Worm (Caenorhabditis elegans) whole organism, L4 larva: ENCODE results near the gene ppt-1.
A peak's percentile ranks its signal among the peaks of the same experiment; 100 is the strongest.

Experiments
- F37D6.2 ChIP-seq: sonication (generic microtip); optimal IDR thresholded peaks from 2 replicates; lab custom pipeline; 2016; ENCODE audit warnings: mild to moderate bottlenecking, missing genetic modification characterization, missing compliant biosample characterization
- T20F7.1 ChIP-seq: fragments of 200-800 bp; sonication (Bioruptor generic); optimal IDR thresholded peaks from 2 replicates; lab custom pipeline; 2018; ENCODE audit warnings: mild to moderate bottlenecking, missing genetic modification characterization, missing compliant biosample characterization
- aha-1 ChIP-seq: fragments of 150-350 bp; peaks from one replicate; lab custom pipeline; 2014; ENCODE audit warnings: missing biosample characterization, missing genetic modification characterization
- aly-2 ChIP-seq: sonication (generic microtip); optimal IDR thresholded peaks from 2 replicates; lab custom pipeline; 2018; ENCODE audit warnings: missing biosample characterization, missing genetic modification characterization
- arid-1 ChIP-seq: fragments of 200-800 bp; sonication (Bioruptor generic); conservative IDR thresholded peaks from 2 replicates; pipeline ENCODE4 v1.3.6; 2022; ENCODE audit warnings: missing genetic modification reagents, missing genetic modification characterization, missing compliant biosample characterization
- ceh-20 ChIP-seq: fragments of 200-800 bp; sonication (Bioruptor generic); IDR thresholded peaks from 2 replicates; pipeline ENCODE4 v1.3.6; 2022; ENCODE audit warnings: missing genetic modification reagents, missing genetic modification characterization, missing compliant biosample characterization
- ctbp-1 ChIP-seq: fragments of 200-800 bp; sonication (Bioruptor generic); IDR thresholded peaks from 2 replicates; pipeline ENCODE4 v1.3.6; 2022; ENCODE audit warnings: missing genetic modification reagents, missing genetic modification characterization, missing compliant biosample characterization
- daf-16 ChIP-seq, 3 experiments: sonication (generic microtip); optimal IDR thresholded peaks; 2 replicates each; lab custom pipeline; 2016 to 2017; ENCODE audit warnings: missing genetic modification characterization in 3 of 3, missing genetic modification reagents in 3 of 3, mild to moderate bottlenecking in 2 of 3, missing compliant biosample characterization in 2 of 3, missing biosample characterization in 1 of 3, moderate library complexity in 1 of 3
- daf-8 ChIP-seq: fragments of 200-800 bp; sonication (Bioruptor generic); IDR thresholded peaks from 2 replicates; pipeline ENCODE4 v1.3.6; 2022; ENCODE audit warnings: missing genetic modification characterization, missing compliant biosample characterization
- dmd-6 ChIP-seq: fragments of 200-800 bp; sonication (Bioruptor generic); IDR thresholded peaks from 2 replicates; pipeline ENCODE4 v1.3.6; 2022; ENCODE audit warnings: missing genetic modification reagents, missing genetic modification characterization, missing compliant biosample characterization
- dmd-9 ChIP-seq: fragments of 200-800 bp; sonication (Bioruptor generic); IDR thresholded peaks from 2 replicates; pipeline ENCODE4 v1.3.6; 2022; ENCODE audit warnings: missing genetic modification reagents, missing genetic modification characterization, missing compliant biosample characterization
- duxl-1 ChIP-seq: sonication (generic microtip); optimal IDR thresholded peaks from 2 replicates; lab custom pipeline; 2016; ENCODE audit warnings: mild to moderate bottlenecking, missing genetic modification characterization, moderate library complexity, missing compliant biosample characterization; ENCODE audit not compliant: poor library complexity
- dve-1 ChIP-seq: sonication (generic microtip); optimal IDR thresholded peaks from 2 replicates; lab custom pipeline; 2017; ENCODE audit warnings: antibody characterized with exemption, mild to moderate bottlenecking, missing genetic modification characterization, missing compliant biosample characterization; ENCODE audit not compliant: insufficient read depth
- fos-1 ChIP-seq: fragments of 150-350 bp; optimal IDR thresholded peaks from 2 replicates; lab custom pipeline; 2014; ENCODE audit warnings: missing biosample characterization, missing genetic modification characterization
- gei-8 ChIP-seq: fragments of 200-800 bp; sonication (Bioruptor generic); optimal IDR thresholded peaks from 2 replicates; lab custom pipeline; 2018; ENCODE audit warnings: mild to moderate bottlenecking, missing genetic modification characterization, missing compliant biosample characterization
- hlh-11 ChIP-seq: fragments of 200-800 bp; sonication (Bioruptor generic); optimal IDR thresholded peaks from 2 replicates; lab custom pipeline; 2018; ENCODE audit warnings: mild to moderate bottlenecking, missing genetic modification characterization, missing compliant biosample characterization
- jun-1 ChIP-seq: fragments of 150-350 bp; optimal IDR thresholded peaks from 2 replicates; lab custom pipeline; 2014; ENCODE audit warnings: missing biosample characterization, missing genetic modification reagents, missing genetic modification characterization
- lin-1 ChIP-seq: fragments of 200-800 bp; sonication (Bioruptor generic); IDR thresholded peaks from 2 replicates; pipeline ENCODE4 v1.3.6; 2022; ENCODE audit warnings: missing genetic modification reagents, missing genetic modification characterization, missing compliant biosample characterization
- lin-39 ChIP-seq: fragments of 150-350 bp; optimal IDR thresholded peaks from 2 replicates; lab custom pipeline; 2014; ENCODE audit warnings: missing biosample characterization, missing genetic modification reagents, missing genetic modification characterization
- lsy-2 ChIP-seq, 2 experiments: fragments of 150-350 bp in 1 of 2; sonication (generic microtip) in 1 of 2; optimal IDR thresholded peaks; 2 replicates each; lab custom pipeline; 2014 to 2017; ENCODE audit warnings: missing biosample characterization in 2 of 2, missing genetic modification characterization in 2 of 2
- mep-1 ChIP-seq: fragments of 150-350 bp; sonication (generic microtip); optimal IDR thresholded peaks from 3 replicates; lab custom pipeline; 2014; ENCODE audit warnings: missing biosample characterization, missing genetic modification characterization
- mes-2 ChIP-seq: sonication (generic microtip); optimal IDR thresholded peaks from 2 replicates; lab custom pipeline; 2016; ENCODE audit warnings: missing genotype, mild to moderate bottlenecking, missing genetic modification characterization, missing compliant biosample characterization; ENCODE audit not compliant: poor library complexity, severe bottlenecking
- mxl-3 ChIP-seq: fragments of 200-800 bp; sonication (Bioruptor generic); optimal IDR thresholded peaks from 2 replicates; lab custom pipeline; 2018; ENCODE audit warnings: mild to moderate bottlenecking, missing genetic modification characterization, missing compliant biosample characterization
- nhr-102 ChIP-seq: sonication (generic microtip); optimal IDR thresholded peaks from 2 replicates; lab custom pipeline; 2016; ENCODE audit warnings: mild to moderate bottlenecking, missing genetic modification characterization, moderate library complexity, missing compliant biosample characterization
- nhr-11 ChIP-seq: fragments of 150-350 bp; optimal IDR thresholded peaks from 2 replicates; lab custom pipeline; 2014; ENCODE audit warnings: missing biosample characterization, missing genetic modification characterization
- nhr-237 ChIP-seq: sonication (generic microtip); optimal IDR thresholded peaks from 2 replicates; lab custom pipeline; 2017; ENCODE audit warnings: missing biosample characterization, missing genetic modification characterization
- nhr-25 ChIP-seq: sonication (generic microtip); optimal IDR thresholded peaks from 2 replicates; lab custom pipeline; 2017; ENCODE audit warnings: missing genetic modification characterization, mild to moderate bottlenecking, missing compliant biosample characterization, antibody characterized with exemption, moderate library complexity, borderline replicate concordance; ENCODE audit not compliant: insufficient read depth
- nhr-28 ChIP-seq: fragments of 150-350 bp; optimal IDR thresholded peaks from 2 replicates; lab custom pipeline; 2014; ENCODE audit warnings: missing biosample characterization, missing genetic modification characterization
- nhr-48 ChIP-seq: sonication (generic microtip); optimal IDR thresholded peaks from 2 replicates; lab custom pipeline; 2016; ENCODE audit warnings: mild to moderate bottlenecking, missing genetic modification characterization, missing compliant biosample characterization
- nhr-77 ChIP-seq: fragments of 150-350 bp; optimal IDR thresholded peaks from 2 replicates; lab custom pipeline; 2014; ENCODE audit warnings: missing biosample characterization, missing genetic modification characterization
- pha-4 ChIP-seq, 2 experiments: fragments of 150-350 bp in 1 of 2; fragments of 200-800 bp in 1 of 2; sonication (Bioruptor generic) in 1 of 2; IDR thresholded peaks in 1 of 2; optimal IDR thresholded peaks in 1 of 2; 2 replicates each; pipeline versions ENCODE4 v1.3.6 to Lab custom; 2014 to 2022; ENCODE audit warnings: missing genetic modification characterization in 2 of 2, missing genetic modification reagents in 2 of 2, missing biosample characterization in 1 of 2, missing compliant biosample characterization in 1 of 2
- php-3 ChIP-seq: fragments of 200-800 bp; sonication (Bioruptor generic); IDR thresholded peaks from 2 replicates; pipeline ENCODE4 v1.3.6; 2022; ENCODE audit warnings: missing genetic modification reagents, missing genetic modification characterization, missing compliant biosample characterization
- pqm-1 ChIP-seq: sonication (generic microtip); optimal IDR thresholded peaks from 2 replicates; lab custom pipeline; 2017; ENCODE audit warnings: missing biosample characterization, missing genetic modification characterization
- saeg-2 ChIP-seq: fragments of 200-800 bp; sonication (Bioruptor generic); IDR thresholded peaks from 2 replicates; pipeline ENCODE4 v1.3.6; 2022; ENCODE audit warnings: missing genetic modification reagents, missing genetic modification characterization, missing compliant biosample characterization
- set-16 ChIP-seq: fragments of 200-800 bp; sonication (Bioruptor generic); IDR thresholded peaks from 2 replicates; pipeline ENCODE4 v1.3.6; 2022; ENCODE audit warnings: missing genetic modification reagents, missing genetic modification characterization, missing compliant biosample characterization
- tra-1 ChIP-seq: fragments of 200-800 bp; sonication (Bioruptor generic); IDR thresholded peaks from 2 replicates; pipeline ENCODE4 v1.3.6; 2022; ENCODE audit warnings: missing genetic modification reagents, missing genetic modification characterization, missing compliant biosample characterization
- unc-39 ChIP-seq: sonication (generic microtip); optimal IDR thresholded peaks from 2 replicates; lab custom pipeline; 2017; ENCODE audit warnings: missing biosample characterization, missing genetic modification characterization
- unc-62 ChIP-seq, 3 experiments: fragments of 150-350 bp in 1 of 3; sonication (generic microtip); optimal IDR thresholded peaks in 2 of 3; peaks in 1 of 3; 1 replicate in 1 of 3; 2 replicates in 2 of 3; lab custom pipeline; 2014 to 2017; ENCODE audit warnings: missing biosample characterization in 3 of 3, missing genetic modification characterization in 3 of 3, missing genetic modification reagents in 3 of 3, missing genotype in 1 of 3
- zfp-2 ChIP-seq: sonication (generic microtip); optimal IDR thresholded peaks from 2 replicates; lab custom pipeline; 2016; ENCODE audit warnings: mild to moderate bottlenecking, missing genetic modification characterization, missing compliant biosample characterization
- zfp-3 ChIP-seq: fragments of 200-800 bp; sonication (Bioruptor generic); conservative IDR thresholded peaks from 2 replicates; pipeline ENCODE4 v1.3.6; 2022; ENCODE audit warnings: missing genetic modification reagents, missing genetic modification characterization, missing compliant biosample characterization

Gene ppt-1

ce11 chrV:6620809-6621208 lies 5.3 kb downstream of the ppt-1 start:
- TF ChIP-seq F37D6.2 (tag; lab: Kevin White, UChicago) (no peak), lin-39 (tag; lab: Kevin White, UChicago) (no peak), lsy-2 (tag; optimal IDR thresholded peaks at IDR 0.05; lab: Kevin White, UChicago) (no peak), nhr-25 (tag; lab: Kevin White, UChicago) (no peak), dmd-6 (no peak), nhr-11 (tag; lab: Kevin White, UChicago) (no peak), duxl-1 (tag; lab: Kevin White, UChicago) (no peak), ctbp-1 (GFP tag; lab: Robert Waterston, UW) (no peak), zfp-2 (tag; lab: Kevin White, UChicago) (no peak), arid-1 (no peak), aly-2 (tag; lab: Kevin White, UChicago) (no peak), zfp-3 (GFP tag; lab: Robert Waterston, UW) (no peak), gei-8 (GFP tag; lab: Kevin White, UChicago) (no peak)

- TF ChIP-seq nhr-28 (tag; lab: Kevin White, UChicago) (peak; percentile 95), daf-16 (GFP tag; optimal IDR thresholded peaks at IDR 0.05; lab: Kevin White, UChicago) (no peak), daf-16 (tag; optimal IDR thresholded peaks at IDR 0.05; lab: Kevin White, UChicago) (peak; percentile 88), pqm-1 (tag; lab: Kevin White, UChicago) (peak; percentile 52), ceh-20 (no peak), dmd-6 (peak; percentile 46; the same call in 1 of the 2 replicates), set-16 (GFP tag; lab: Robert Waterston, UW) (no peak)
These were observed 9.8 kb downstream of the ppt-1 start for ce11 chrV:6616294-6616693.

ce11 chrV:6614968-6615367 lies 11.2 kb downstream of the ppt-1 start:
- TF ChIP-seq aly-2 (tag; lab: Kevin White, UChicago) (no peak), set-16 (GFP tag; lab: Robert Waterston, UW) (peak; percentile 73), aha-1 (tag; lab: Kevin White, UChicago) (peak; percentile 74)
- TF ChIP-seq, all 104 proteins: peak for 2

DNA sequence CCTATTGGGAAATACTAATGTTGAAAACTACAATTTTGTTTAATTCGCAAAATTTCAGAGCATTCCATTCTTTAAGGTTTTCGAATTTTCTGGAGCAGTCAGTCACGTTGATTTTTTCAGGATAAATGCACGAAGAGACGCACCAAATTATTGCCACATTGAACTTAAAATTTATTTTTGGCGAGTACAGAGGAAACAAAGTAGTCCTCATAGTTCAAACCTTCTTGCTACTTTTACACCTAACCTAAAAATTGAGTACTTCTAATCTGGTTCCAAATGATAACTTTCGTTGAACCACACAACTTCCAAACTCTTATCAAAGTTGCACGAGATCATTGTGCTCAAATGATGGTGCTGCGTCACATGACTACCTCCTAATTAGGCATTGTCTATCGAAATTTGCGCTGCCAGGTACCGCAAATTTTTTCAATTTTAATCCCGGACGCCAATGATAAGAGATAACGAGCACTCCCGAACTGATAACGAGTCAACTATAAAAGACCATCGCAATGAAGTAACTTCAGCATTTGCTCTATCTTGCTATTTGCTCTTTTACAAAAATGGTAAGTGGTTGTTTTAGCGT lies 11.9 kb downstream of the ppt-1 start, which contains the start of gene cpr-4:
Gene cpr-4, plus strand, starts transcription at position 523 of the 583 bp plus-strand sequence.
- TF ChIP-seq nhr-77: peak; percentile 88
- TF ChIP-seq tra-1 (GFP tag; lab: Robert Waterston, UW): 0 out of 2 replicates have a peak, but pooled peaks have one; percentile 35
- TF ChIP-seq lin-1: peak; percentile 77; the same call in 1 of the 2 replicates
- no peak for TF ChIP-seq duxl-1 (tag; lab: Kevin White, UChicago)
- TF ChIP-seq nhr-102 (tag; lab: Kevin White, UChicago): peak; percentile 74
- TF ChIP-seq arid-1: no peak
- TF ChIP-seq nhr-28 (tag; lab: Kevin White, UChicago): peak; percentile 95
- no peak for TF ChIP-seq nhr-237 (tag; lab: Kevin White, UChicago)
- TF ChIP-seq T20F7.1 (GFP tag; lab: Kevin White, UChicago): peak; percentile 48
- peak; percentile 27 for TF ChIP-seq jun-1 (tag; lab: Kevin White, UChicago)
- TF ChIP-seq mes-2: peak; percentile 38
- TF ChIP-seq saeg-2 (GFP tag; lab: Robert Waterston, UW): peak; percentile 64; the same call in 1 of the 2 replicates
- TF ChIP-seq pha-4 (GFP tag; IDR thresholded peaks at IDR 0.05; lab: Robert Waterston, UW): 0 out of 2 replicates have a peak, but pooled peaks have one; percentile 39
- TF ChIP-seq pha-4 (tag; optimal IDR thresholded peaks at IDR 0.05; lab: Kevin White, UChicago): no peak
- peak in 1 of 2 experiments; percentile 96 for TF ChIP-seq unc-62 (GFP tag; optimal IDR thresholded peaks at IDR 0.05 in 1 of 2; lab: Kevin White, UChicago)
- TF ChIP-seq unc-62 (tag; optimal IDR thresholded peaks at IDR 0.05; lab: Kevin White, UChicago): no peak
- TF ChIP-seq mep-1 (tag; lab: Kevin White, UChicago): peak; percentile 45
- TF ChIP-seq pqm-1 (tag; lab: Kevin White, UChicago): peak; percentile 98
- peak; percentile 12 for TF ChIP-seq mxl-3 (GFP tag; lab: Kevin White, UChicago)
- TF ChIP-seq dve-1 (tag; lab: Kevin White, UChicago): peak; percentile 95
- TF ChIP-seq daf-8 (GFP tag; lab: Robert Waterston, UW): no peak
- TF ChIP-seq dmd-6: peak; percentile 96
- TF ChIP-seq fos-1 (tag; lab: Kevin White, UChicago): peak; percentile 8
- TF ChIP-seq daf-16 (GFP tag; optimal IDR thresholded peaks at IDR 0.05; lab: Kevin White, UChicago): peak in 1 of 2 experiments; percentile 50
- peak; percentile 88 for TF ChIP-seq daf-16 (tag; optimal IDR thresholded peaks at IDR 0.05; lab: Kevin White, UChicago)
- TF ChIP-seq php-3 (GFP tag; lab: Robert Waterston, UW): peak; percentile 28; the same call in 1 of the 2 replicates
- peak; percentile 86 for TF ChIP-seq nhr-48 (tag; lab: Kevin White, UChicago)
- no peak for TF ChIP-seq unc-39 (tag; lab: Kevin White, UChicago)
- TF ChIP-seq hlh-11 (tag; lab: Kevin White, UChicago): peak; percentile 88
- TF ChIP-seq dmd-9 (GFP tag; lab: Robert Waterston, UW): 0 out of 2 replicates have a peak, but pooled peaks have one; percentile 11
